Worm (Caenorhabditis elegans): Measurements from ENCODE around the gene fce-2.

- TF ChIP-seq jun-1 (tag; optimal IDR thresholded peaks at IDR 0.05) (no peak), egl-13 (tag; optimal IDR thresholded peaks at IDR 0.05) (no peak), aha-1 (tag; optimal IDR thresholded peaks at IDR 0.05) (no peak)
Observed at ce11 chrV:20376070-20376469, 49.0 kb upstream of the fce-2 start.
